Fruit fly (Drosophila melanogaster) whole organism, embryonic: ENCODE results near the gene CG17660.

ENCODE experiments used
- Atf3 ChIP-seq: fragments of 200-800 bp; sonication (Bioruptor generic); optimal IDR thresholded peaks from 3 replicates; lab custom pipeline; 2016; ENCODE audit warnings: missing biosample characterization, missing genetic modification characterization
- Bdp1 ChIP-seq: fragments of 200-800 bp; sonication (Bioruptor generic); optimal IDR thresholded peaks from 3 replicates; lab custom pipeline; 2016; ENCODE audit warnings: missing biosample characterization, missing genetic modification characterization
- CG10267 ChIP-seq: fragments of 200-800 bp; sonication (Bioruptor generic); optimal IDR thresholded peaks from 2 replicates; lab custom pipeline; 2018; ENCODE audit warnings: missing biosample characterization, mild to moderate bottlenecking, missing genetic modification characterization, moderate library complexity
- CG11247 ChIP-seq: fragments of 200-800 bp; sonication (Bioruptor generic); IDR thresholded peaks from 2 replicates; pipeline ENCODE4 v1.3.6; 2022; ENCODE audit warnings: missing biosample characterization, missing genetic modification characterization
- CG14710 ChIP-seq: fragments of 200-800 bp; sonication (Bioruptor generic); optimal IDR thresholded peaks from 3 replicates; lab custom pipeline; 2019; ENCODE audit warnings: missing biosample characterization, mild to moderate bottlenecking, missing genetic modification characterization, moderate library complexity
- CG1603 ChIP-seq: fragments of 200-800 bp; sonication (Bioruptor generic); optimal IDR thresholded peaks from 2 replicates; lab custom pipeline; 2019; ENCODE audit warnings: missing biosample characterization, mild to moderate bottlenecking, missing genetic modification characterization, moderate library complexity
- CG17186 ChIP-seq: fragments of 200-800 bp; sonication (Bioruptor generic); optimal IDR thresholded peaks from 3 replicates; lab custom pipeline; 2017; ENCODE audit warnings: missing biosample characterization, missing genetic modification reagents, missing genetic modification characterization
- CG18262 ChIP-seq: fragments of 200-800 bp; optimal IDR thresholded peaks from 3 replicates; lab custom pipeline; 2019; ENCODE audit warnings: missing biosample characterization, mild to moderate bottlenecking, missing genetic modification characterization, moderate library complexity
- CG3726 ChIP-seq: fragments of 200-800 bp; sonication (Bioruptor generic); IDR thresholded peaks from 3 replicates; pipeline ENCODE4, ENCODE4 v1.3.6; 2022; ENCODE audit warnings: missing biosample characterization, missing genetic modification characterization
- CG4282 ChIP-seq: fragments of 200-800 bp; sonication (Bioruptor generic); optimal IDR thresholded peaks from 2 replicates; lab custom pipeline; 2016; ENCODE audit warnings: missing biosample characterization, missing genetic modification characterization
- CG5180 ChIP-seq: fragments of 200-800 bp; sonication (Bioruptor generic); optimal IDR thresholded peaks from 3 replicates; lab custom pipeline; 2017; ENCODE audit warnings: missing biosample characterization, missing genetic modification characterization, mild to moderate bottlenecking, moderate library complexity, missing genetic modification reagents
- CG5953 ChIP-seq: fragments of 200-800 bp; sonication (Bioruptor generic); IDR thresholded peaks from 2 replicates; pipeline ENCODE4 v1.3.6; 2022; ENCODE audit warnings: missing biosample characterization, missing genetic modification characterization
- CG6791 ChIP-seq: fragments of 200-800 bp; sonication (Bioruptor generic); IDR thresholded peaks from 3 replicates; pipeline ENCODE4 v1.3.6; 2022; ENCODE audit warnings: missing biosample characterization, missing genetic modification characterization; ENCODE audit not compliant: partially characterized antibody
- CG7786 ChIP-seq: fragments of 200-800 bp; sonication (Bioruptor generic); optimal IDR thresholded peaks from 2 replicates; lab custom pipeline; 2016; ENCODE audit warnings: missing biosample characterization, missing genetic modification characterization
- CG7963 ChIP-seq: fragments of 200-800 bp; sonication (Bioruptor generic); IDR thresholded peaks from 3 replicates; pipeline ENCODE4 v1.3.6; 2022; ENCODE audit warnings: missing biosample characterization, missing genetic modification characterization; ENCODE audit not compliant: partially characterized antibody
- CG8281 ChIP-seq: fragments of 200-800 bp; sonication (Bioruptor generic); optimal IDR thresholded peaks from 2 replicates; lab custom pipeline; 2018; ENCODE audit warnings: missing biosample characterization, mild to moderate bottlenecking, missing genetic modification characterization, moderate library complexity
- CG8290 ChIP-seq, 3 experiments: fragments of 200-800 bp; sonication (Bioruptor generic); optimal IDR thresholded peaks; 2 replicates each; lab custom pipeline; 2016 to 2019; ENCODE audit warnings: missing biosample characterization in 3 of 3, missing genetic modification characterization in 3 of 3, mild to moderate bottlenecking in 2 of 3, moderate library complexity in 1 of 3
- CG8478 ChIP-seq: fragments of >200 bp; optimal IDR thresholded peaks from 2 replicates; lab custom pipeline; 2018
- CTCF ChIP-seq: fragments of 200-800 bp; sonication (Bioruptor generic); optimal IDR thresholded peaks from 2 replicates; lab custom pipeline; 2017; ENCODE audit warnings: missing biosample characterization, mild to moderate bottlenecking, missing genetic modification characterization, moderate library complexity
- D19A ChIP-seq: fragments of 200-800 bp; optimal IDR thresholded peaks from 3 replicates; lab custom pipeline; 2019; ENCODE audit warnings: missing biosample characterization, mild to moderate bottlenecking, missing genetic modification characterization, moderate library complexity
- Dbx ChIP-seq: fragments of 200-800 bp; sonication (Bioruptor generic); IDR thresholded peaks from 3 replicates; pipeline ENCODE4 v1.3.6; 2022; ENCODE audit warnings: missing biosample characterization, missing genetic modification characterization
- Dek ChIP-seq: fragments of 200-800 bp; sonication (Bioruptor generic); optimal IDR thresholded peaks from 3 replicates; lab custom pipeline; 2019; ENCODE audit warnings: missing biosample characterization, mild to moderate bottlenecking, missing genetic modification characterization, moderate library complexity
- Dip3 ChIP-seq: fragments of 200-800 bp; sonication (Bioruptor generic); optimal IDR thresholded peaks from 3 replicates; lab custom pipeline; 2016; ENCODE audit warnings: missing biosample characterization, missing genetic modification characterization
- Gsc ChIP-seq: fragments of 200-800 bp; sonication (Bioruptor generic); IDR thresholded peaks from 2 replicates; pipeline ENCODE4 v1.3.6; 2022; ENCODE audit warnings: missing biosample characterization, missing genetic modification characterization
- Gug ChIP-seq: fragments of 200-800 bp; sonication (Bioruptor generic); IDR thresholded peaks from 4 replicates; pipeline ENCODE4 v1.3.6; 2022; ENCODE audit warnings: missing biosample characterization, missing genetic modification characterization
- HLH3B ChIP-seq: fragments of 200-800 bp; sonication (Bioruptor generic); IDR thresholded peaks from 2 replicates; pipeline ENCODE4 v1.3.6; 2022; ENCODE audit warnings: missing biosample characterization, missing genetic modification characterization
- Lim3 ChIP-seq: fragments of 200-800 bp; sonication (Bioruptor generic); IDR thresholded peaks from 2 replicates; pipeline ENCODE4 v1.3.6; 2022; ENCODE audit warnings: missing biosample characterization, missing genetic modification characterization
- MBD-R2 ChIP-seq: fragments of 200-800 bp; sonication (Bioruptor generic); IDR thresholded peaks from 2 replicates; pipeline ENCODE4 v1.3.6; 2022; ENCODE audit warnings: missing biosample characterization, missing genetic modification characterization
- Med ChIP-seq: fragments of 200-800 bp; sonication (Bioruptor generic); peaks from one replicate; lab custom pipeline; 2016; ENCODE audit warnings: missing biosample characterization, missing genetic modification characterization, mild to moderate bottlenecking, inconsistent platforms, moderate library complexity
- Mes4 ChIP-seq: fragments of 200-800 bp; sonication (Bioruptor generic); optimal IDR thresholded peaks from 2 replicates; lab custom pipeline; 2016; ENCODE audit warnings: missing biosample characterization, missing genetic modification characterization
- Nf-YB ChIP-seq: fragments of 200-800 bp; sonication (Bioruptor generic); optimal IDR thresholded peaks from 3 replicates; lab custom pipeline; 2019; ENCODE audit warnings: missing biosample characterization, mild to moderate bottlenecking, missing genetic modification characterization, moderate library complexity
- Oaz ChIP-seq: fragments of 200-800 bp; sonication (Bioruptor generic); IDR thresholded peaks from 2 replicates; pipeline ENCODE4 v1.3.6; 2022; ENCODE audit warnings: missing biosample characterization, missing genetic modification characterization
- YL-1 ChIP-seq: fragments of 200-800 bp; sonication (Bioruptor generic); optimal IDR thresholded peaks from 3 replicates; lab custom pipeline; 2017; ENCODE audit warnings: missing biosample characterization, mild to moderate bottlenecking, missing genetic modification characterization
- ato ChIP-seq: fragments of 200-800 bp; sonication (Bioruptor generic); IDR thresholded peaks from 2 replicates; pipeline ENCODE4 v1.3.6; 2022; ENCODE audit warnings: missing biosample characterization, missing genetic modification characterization; ENCODE audit not compliant: partially characterized antibody
- btn ChIP-seq: fragments of 200-800 bp; sonication (Bioruptor generic); optimal IDR thresholded peaks from 2 replicates; lab custom pipeline; 2016; ENCODE audit warnings: missing biosample characterization, missing genetic modification characterization
- chif ChIP-seq, 2 experiments: fragments of 200-800 bp; sonication (Bioruptor generic); optimal IDR thresholded peaks; 3 replicates each; lab custom pipeline; 2016; ENCODE audit warnings: missing biosample characterization in 2 of 2, missing genetic modification characterization in 2 of 2
- chn ChIP-seq: fragments of 200-800 bp; sonication (Bioruptor generic); optimal IDR thresholded peaks from 2 replicates; lab custom pipeline; 2016; ENCODE audit warnings: missing biosample characterization, missing genetic modification characterization
- grau ChIP-seq: fragments of 200-800 bp; optimal IDR thresholded peaks from 3 replicates; lab custom pipeline; 2019; ENCODE audit warnings: missing biosample characterization, mild to moderate bottlenecking, missing genetic modification characterization, moderate library complexity
- insv ChIP-seq, 2 experiments: fragments of 200-800 bp; sonication (Bioruptor generic); optimal IDR thresholded peaks; 3 replicates each; lab custom pipeline; 2016 to 2018; ENCODE audit warnings: missing biosample characterization in 2 of 2, missing genetic modification characterization in 2 of 2
- kay ChIP-seq: fragments of 200-800 bp; sonication (Bioruptor generic); optimal IDR thresholded peaks from 2 replicates; lab custom pipeline; 2016; ENCODE audit warnings: missing biosample characterization, missing genetic modification characterization
- lilli ChIP-seq: fragments of 200-800 bp; sonication (Bioruptor generic); optimal IDR thresholded peaks from 3 replicates; lab custom pipeline; 2016; ENCODE audit warnings: missing biosample characterization, missing genetic modification characterization
- luna ChIP-seq: fragments of 200-800 bp; sonication (Bioruptor generic); optimal IDR thresholded peaks from 2 replicates; lab custom pipeline; 2016; ENCODE audit warnings: missing biosample characterization, missing genetic modification characterization
- nerfin-1 ChIP-seq: fragments of 200-800 bp; sonication (Bioruptor generic); optimal IDR thresholded peaks from 3 replicates; lab custom pipeline; 2019; ENCODE audit warnings: missing biosample characterization, mild to moderate bottlenecking, missing genetic modification characterization, moderate library complexity
- p53 ChIP-seq: fragments of 200-800 bp; sonication (Bioruptor generic); optimal IDR thresholded peaks from 2 replicates; lab custom pipeline; 2016; ENCODE audit warnings: missing biosample characterization, missing genetic modification characterization
- pfk ChIP-seq: fragments of 200-800 bp; sonication (Bioruptor generic); optimal IDR thresholded peaks from 2 replicates; lab custom pipeline; 2018; ENCODE audit warnings: missing biosample characterization, mild to moderate bottlenecking, missing genetic modification characterization, moderate library complexity
- pros ChIP-seq: fragments of 200-800 bp; sonication (Bioruptor generic); optimal IDR thresholded peaks from 3 replicates; lab custom pipeline; 2019; ENCODE audit warnings: missing biosample characterization, mild to moderate bottlenecking, missing genetic modification characterization, moderate library complexity
- run ChIP-seq: fragments of 200-800 bp; sonication (Bioruptor generic); optimal IDR thresholded peaks from 3 replicates; lab custom pipeline; 2018; ENCODE audit warnings: missing biosample characterization, mild to moderate bottlenecking, missing genetic modification characterization
- sna ChIP-seq: fragments of 200-800 bp; sonication (Bioruptor generic); IDR thresholded peaks from 2 replicates; pipeline ENCODE4 v1.3.6; 2022; ENCODE audit warnings: missing biosample characterization, missing genetic modification characterization; ENCODE audit not compliant: partially characterized antibody
- so ChIP-seq: fragments of 200-800 bp; sonication (Bioruptor generic); IDR thresholded peaks from 3 replicates; pipeline ENCODE4 v1.3.6; 2022; ENCODE audit warnings: missing biosample characterization, missing genetic modification characterization
- sqz ChIP-seq: fragments of 200-800 bp; sonication (Bioruptor generic); optimal IDR thresholded peaks from 3 replicates; lab custom pipeline; 2018; ENCODE audit warnings: missing biosample characterization, mild to moderate bottlenecking, missing genetic modification characterization
- tap ChIP-seq: fragments of 200-800 bp; optimal IDR thresholded peaks from 3 replicates; lab custom pipeline; 2019; ENCODE audit warnings: missing biosample characterization, mild to moderate bottlenecking, missing genetic modification characterization, moderate library complexity
- twi ChIP-seq: fragments of 200-800 bp; optimal IDR thresholded peaks from 2 replicates; lab custom pipeline; 2019; ENCODE audit warnings: missing biosample characterization, mild to moderate bottlenecking, missing genetic modification characterization, moderate library complexity
- zen2 ChIP-seq: fragments of 200-800 bp; sonication (Bioruptor generic); IDR thresholded peaks from 3 replicates; pipeline ENCODE4 v1.3.6; 2022; ENCODE audit warnings: missing biosample characterization, missing genetic modification characterization; ENCODE audit not compliant: partially characterized antibody

CG17660 gene

DNA sequence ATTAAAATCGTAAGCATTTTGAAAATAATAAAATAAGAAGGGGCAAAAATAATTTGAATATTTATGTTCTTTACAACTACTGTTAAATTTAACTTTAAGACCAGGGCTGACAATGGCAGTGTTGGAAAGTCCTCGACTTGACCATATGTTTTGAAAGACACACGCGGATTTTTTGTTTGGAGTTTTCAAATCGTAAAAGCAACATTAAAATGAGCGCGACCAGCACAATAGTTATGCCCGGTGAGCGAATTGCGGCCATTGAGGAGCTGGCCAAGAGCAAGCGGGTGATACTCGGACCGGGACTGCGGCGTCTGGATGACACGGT lies 18.4 kb upstream of the CG17660 start, which contains the start of gene Rrp40 (continued):
- TF ChIP-seq p53 (GFP tag; lab: Kevin White, UChicago) (no peak), nerfin-1 (tag; lab: Kevin White, UChicago) (no peak), CG8478 (lab: Kevin White, UChicago) (no peak), Dbx (GFP tag; lab: Robert Waterston, UW) (no peak), CG11247 (GFP tag; lab: Robert Waterston, UW) (no peak), Bdp1 (GFP tag; lab: Kevin White, UChicago) (no peak), Lim3 (no peak), ato (GFP tag; lab: Robert Waterston, UW) (no peak), CG8290 (GFP tag; optimal IDR thresholded peaks at IDR 0.05; lab: Kevin White, UChicago) (no peak), CG8290 (tag; optimal IDR thresholded peaks at IDR 0.05; lab: Kevin White, UChicago) (no peak), run (tag; lab: Kevin White, UChicago) (no peak), twi (peak; percentile 50), CG10267 (tag; lab: Kevin White, UChicago) (peak; percentile 94), tap (tag; lab: Kevin White, UChicago) (no peak), luna (GFP tag; lab: Kevin White, UChicago) (no peak), CG8281 (tag; lab: Kevin White, UChicago) (no peak), CTCF (peak; percentile 12), YL-1 (GFP tag; lab: Kevin White, UChicago) (no peak), Dip3 (no peak), CG1603 (peak; percentile 33), btn (GFP tag; lab: Kevin White, UChicago) (no peak), CG17186 (GFP tag; lab: Kevin White, UChicago) (peak; percentile 38), CG4282 (GFP tag; lab: Kevin White, UChicago) (no peak), lilli (no peak), chif (GFP tag; optimal IDR thresholded peaks at IDR 0.05; lab: Kevin White, UChicago) (no peak), so (GFP tag; lab: Robert Waterston, UW) (no peak), grau (tag; lab: Kevin White, UChicago) (no peak), insv (GFP tag; optimal IDR thresholded peaks at IDR 0.05; lab: Kevin White, UChicago) (no peak), sna (GFP tag; lab: Robert Waterston, UW) (0 out of 2 replicates have a peak, but pooled peaks have one; percentile 22), CG14710 (tag; lab: Kevin White, UChicago) (peak; percentile 4), CG6791 (GFP tag; lab: Robert Waterston, UW) (0 out of 3 replicates have a peak, but pooled peaks have one; percentile 8), pros (GFP tag; lab: Kevin White, UChicago) (no peak), CG5953 (GFP tag; lab: Robert Waterston, UW) (no peak), Med (GFP tag; lab: Kevin White, UChicago) (peak; percentile 80), CG5180 (GFP tag; lab: Kevin White, UChicago) (no peak), pfk (GFP tag; lab: Kevin White, UChicago) (no peak), Mes4 (no peak), HLH3B (GFP tag; lab: Robert Waterston, UW) (no peak), Oaz (GFP tag; lab: Robert Waterston, UW) (no peak), Atf3 (GFP tag; lab: Kevin White, UChicago) (no peak), CG7786 (GFP tag; lab: Kevin White, UChicago) (no peak), sqz (GFP tag; lab: Kevin White, UChicago) (no peak), CG7963 (GFP tag; lab: Robert Waterston, UW) (no peak), zen2 (GFP tag; lab: Robert Waterston, UW) (no peak), Nf-YB (GFP tag; lab: Kevin White, UChicago) (no peak), Gug (GFP tag; lab: Robert Waterston, UW) (no peak), chn (GFP tag; lab: Kevin White, UChicago) (no peak), CG3726 (GFP tag; lab: Robert Waterston, UW) (no peak), MBD-R2 (peak; percentile 74), Dek (tag; lab: Kevin White, UChicago) (no peak), kay (GFP tag; lab: Kevin White, UChicago) (no peak), Gsc (no peak), D19A (tag; lab: Kevin White, UChicago) (no peak), CG18262 (tag; lab: Kevin White, UChicago) (no peak)
